Comparison of ENCODE assay signal across 1 worm cellular context in genomic region chrIV:12361392-12362092, ce11.
TF ChIP-seq lines count a peak whose summit lies in the region.

Gene ccr-4 (plus strand): TSS chrIV:12361542.
Gene ZC518.8 (minus strand): TSS chrIV:12361908.

TF ChIP-seq in whole organism, L4 larva, 104 proteins besides CTCF, POLR2A, EP300 and RAD21 (continued from another document):
- TF ChIP-seq spr-1 (tag; optimal IDR thresholded peaks at IDR 0.05; lab: Kevin White, UChicago): no peak
- TF ChIP-seq dpl-1 (GFP tag; optimal IDR thresholded peaks at IDR 0.05; lab: Kevin White, UChicago): no peak
- TF ChIP-seq fkh-10 (GFP tag; optimal IDR thresholded peaks at IDR 0.05; lab: Kevin White, UChicago): no peak
- TF ChIP-seq nhr-111 (GFP tag; optimal IDR thresholded peaks at IDR 0.05; lab: Kevin White, UChicago): no peak
- peak in 1 of 2 experiments; percentile 65 for TF ChIP-seq ZK546.5 (tag; optimal IDR thresholded peaks at IDR 0.05; lab: Kevin White, UChicago)
- no peak for TF ChIP-seq mxl-2 (GFP tag; conservative IDR thresholded peaks at IDR 0.05; lab: Robert Waterston, UW)
- TF ChIP-seq nhr-237 (tag; optimal IDR thresholded peaks at IDR 0.05; lab: Kevin White, UChicago): no peak
- peak; percentile 91 for TF ChIP-seq aha-1 (tag; lab: Kevin White, UChicago)
- peak; percentile 26 for TF ChIP-seq hlh-11 (tag; optimal IDR thresholded peaks at IDR 0.05; lab: Kevin White, UChicago)
- no peak for TF ChIP-seq ceh-82 (tag; optimal IDR thresholded peaks at IDR 0.05; lab: Kevin White, UChicago)
- TF ChIP-seq spr-3 (GFP tag; optimal IDR thresholded peaks at IDR 0.05; lab: Kevin White, UChicago): no peak
- TF ChIP-seq ceh-32 (tag; optimal IDR thresholded peaks at IDR 0.05; lab: Kevin White, UChicago; ENCODE audit: poor library complexity): no peak
- no peak for TF ChIP-seq daf-8 (GFP tag; IDR thresholded peaks at IDR 0.05; lab: Robert Waterston, UW)
- TF ChIP-seq nhr-76 (tag; optimal IDR thresholded peaks at IDR 0.05; lab: Kevin White, UChicago): no peak
- TF ChIP-seq saeg-2 (GFP tag; IDR thresholded peaks at IDR 0.05; lab: Robert Waterston, UW): no peak
- TF ChIP-seq nhr-25 (tag; optimal IDR thresholded peaks at IDR 0.05; lab: Kevin White, UChicago; ENCODE audit: borderline replicate concordance, insufficient read depth): no peak
- TF ChIP-seq zfp-2 (tag; optimal IDR thresholded peaks at IDR 0.05; lab: Kevin White, UChicago): no peak
- TF ChIP-seq Y75B8A.6 (GFP tag; IDR thresholded peaks at IDR 0.05; lab: Robert Waterston, UW): no peak
- TF ChIP-seq lin-1 (GFP tag; IDR thresholded peaks at IDR 0.05; lab: Robert Waterston, UW): no peak
- no peak for TF ChIP-seq ctbp-1 (GFP tag; IDR thresholded peaks at IDR 0.05; lab: Robert Waterston, UW)
- no peak for TF ChIP-seq sdz-12 (GFP tag; optimal IDR thresholded peaks at IDR 0.05; lab: Kevin White, UChicago)
- TF ChIP-seq fos-1 (tag; optimal IDR thresholded peaks at IDR 0.05; lab: Kevin White, UChicago): no peak
- no peak for TF ChIP-seq nhr-42 (GFP tag; IDR thresholded peaks at IDR 0.05; lab: Robert Waterston, UW)
- no peak for TF ChIP-seq ceh-20 (GFP tag; IDR thresholded peaks at IDR 0.05; lab: Robert Waterston, UW)
- TF ChIP-seq ces-1 (GFP tag; optimal IDR thresholded peaks at IDR 0.05; lab: Kevin White, UChicago): no peak
- no peak for TF ChIP-seq Y5F2A.4 (GFP tag; optimal IDR thresholded peaks at IDR 0.05; lab: Kevin White, UChicago)
- TF ChIP-seq snpc-4 (tag; optimal IDR thresholded peaks at IDR 0.05; lab: Kevin White, UChicago): no peak
- TF ChIP-seq nhr-77 (tag; optimal IDR thresholded peaks at IDR 0.05; lab: Kevin White, UChicago): no peak
- no peak for TF ChIP-seq tag-97 (GFP tag; IDR thresholded peaks at IDR 0.05; lab: Robert Waterston, UW)
- TF ChIP-seq unc-62 (GFP tag; optimal IDR thresholded peaks at IDR 0.05 in 1 of 2; lab: Kevin White, UChicago): peak in 1 of 2 experiments; percentile 92
- no peak for TF ChIP-seq unc-62 (tag; optimal IDR thresholded peaks at IDR 0.05; lab: Kevin White, UChicago)
- TF ChIP-seq nhr-102 (tag; optimal IDR thresholded peaks at IDR 0.05; lab: Kevin White, UChicago): no peak
- no peak for TF ChIP-seq dmd-9 (GFP tag; IDR thresholded peaks at IDR 0.05; lab: Robert Waterston, UW)
- 0 out of 2 replicates have a peak, but pooled peaks have one; percentile 8 for TF ChIP-seq ceh-44 (GFP tag; IDR thresholded peaks at IDR 0.05; lab: Robert Waterston, UW)
- no peak for TF ChIP-seq mep-1 (tag; optimal IDR thresholded peaks at IDR 0.05; lab: Kevin White, UChicago)
- TF ChIP-seq D1046.2 (GFP tag; IDR thresholded peaks at IDR 0.05; lab: Robert Waterston, UW): no peak
- TF ChIP-seq lin-15B (tag; optimal IDR thresholded peaks at IDR 0.05; lab: Kevin White, UChicago): no peak
- no peak for TF ChIP-seq cey-2 (tag; optimal IDR thresholded peaks at IDR 0.05; lab: Kevin White, UChicago; ENCODE audit: borderline replicate concordance, insufficient read depth)
- no peak for TF ChIP-seq F37D6.2 (tag; optimal IDR thresholded peaks at IDR 0.05; lab: Kevin White, UChicago)
- no peak for TF ChIP-seq daf-16 (GFP tag; optimal IDR thresholded peaks at IDR 0.05; lab: Kevin White, UChicago)
- TF ChIP-seq daf-16 (tag; optimal IDR thresholded peaks at IDR 0.05; lab: Kevin White, UChicago): peak; percentile 21
- peak; percentile 47 for TF ChIP-seq mxl-3 (GFP tag; optimal IDR thresholded peaks at IDR 0.05; lab: Kevin White, UChicago)
- no peak for TF ChIP-seq hif-1 (tag; optimal IDR thresholded peaks at IDR 0.05; lab: Kevin White, UChicago)
- no peak for TF ChIP-seq dmd-8 (GFP tag; IDR thresholded peaks at IDR 0.05; lab: Robert Waterston, UW)
- TF ChIP-seq unc-130 (GFP tag; optimal IDR thresholded peaks at IDR 0.05; lab: Kevin White, UChicago): no peak
- TF ChIP-seq zag-1 (tag; optimal IDR thresholded peaks at IDR 0.05; lab: Kevin White, UChicago): no peak
- peak; percentile 42 for TF ChIP-seq dmd-6 (GFP tag; IDR thresholded peaks at IDR 0.05; lab: Robert Waterston, UW)
TF ChIP-seq in whole organism, L4 larva: peak in this region for 12.
